Worm (Caenorhabditis elegans) whole organism, late embryonic: ENCODE results near the gene peb-1.
A peak's percentile ranks its signal among the peaks of the same experiment; 100 is the strongest.

ENCODE experiments used
- C38D4.7 ChIP-seq: fragments of 200-800 bp; sonication (Bioruptor generic); optimal IDR thresholded peaks from 2 replicates; lab custom pipeline; 2018; ENCODE audit warnings: mild to moderate bottlenecking, missing genetic modification characterization, moderate library complexity, missing compliant biosample characterization
- F13H6.1 ChIP-seq: sonication (generic microtip); optimal IDR thresholded peaks from 2 replicates; lab custom pipeline; 2016; ENCODE audit warnings: missing genetic modification characterization, missing compliant biosample characterization
- K09A11.1 ChIP-seq: sonication (generic microtip); optimal IDR thresholded peaks from 2 replicates; lab custom pipeline; 2017; ENCODE audit warnings: antibody characterized with exemption, mild to moderate bottlenecking, missing genetic modification characterization, missing compliant biosample characterization; ENCODE audit not compliant: insufficient read depth
- T23F11.4 ChIP-seq: fragments of 200-800 bp; sonication (Bioruptor generic); optimal IDR thresholded peaks from 2 replicates; lab custom pipeline; 2018; ENCODE audit warnings: mild to moderate bottlenecking, missing genetic modification characterization, missing compliant biosample characterization
- Y22D7AL.16 ChIP-seq: sonication (generic microtip); optimal IDR thresholded peaks from 2 replicates; lab custom pipeline; 2016; ENCODE audit warnings: missing genetic modification characterization, missing compliant biosample characterization
- ahr-1 ChIP-seq: sonication (generic microtip); optimal IDR thresholded peaks from 2 replicates; lab custom pipeline; 2016; ENCODE audit warnings: missing genetic modification characterization, missing compliant biosample characterization
- ama-1 ChIP-seq: fragments of 150-350 bp; optimal IDR thresholded peaks from 2 replicates; lab custom pipeline; 2014
- ceh-14 ChIP-seq: sonication (generic microtip); optimal IDR thresholded peaks from 2 replicates; lab custom pipeline; 2016; ENCODE audit warnings: missing genotype, missing genetic modification characterization, missing compliant biosample characterization
- ceh-2 ChIP-seq: sonication (generic microtip); optimal IDR thresholded peaks from 2 replicates; lab custom pipeline; 2016; ENCODE audit warnings: missing genotype, missing genetic modification characterization, missing compliant biosample characterization
- ceh-22 ChIP-seq: sonication (generic microtip); optimal IDR thresholded peaks from 2 replicates; lab custom pipeline; 2017; ENCODE audit warnings: missing biosample characterization, missing genetic modification characterization
- ceh-30 ChIP-seq: fragments of 150-350 bp; optimal IDR thresholded peaks from 2 replicates; lab custom pipeline; 2014; ENCODE audit warnings: missing biosample characterization, missing genetic modification characterization
- ceh-31 ChIP-seq: sonication (generic microtip); optimal IDR thresholded peaks from 2 replicates; lab custom pipeline; 2016; ENCODE audit warnings: missing genetic modification characterization, missing compliant biosample characterization
- che-1 ChIP-seq: sonication (generic microtip); optimal IDR thresholded peaks from 2 replicates; lab custom pipeline; 2016; ENCODE audit warnings: mild to moderate bottlenecking, missing genetic modification characterization, missing compliant biosample characterization
- dmd-4 ChIP-seq: sonication (generic microtip); optimal IDR thresholded peaks from 2 replicates; lab custom pipeline; 2016; ENCODE audit warnings: borderline replicate concordance, missing genetic modification characterization, missing compliant biosample characterization
- elt-2 ChIP-seq: sonication (generic microtip); optimal IDR thresholded peaks from 2 replicates; lab custom pipeline; 2016; ENCODE audit warnings: missing genetic modification reagents, missing genetic modification characterization, missing compliant biosample characterization
- elt-4 ChIP-seq: sonication (generic microtip); optimal IDR thresholded peaks from 2 replicates; lab custom pipeline; 2016; ENCODE audit warnings: missing genetic modification characterization, missing compliant biosample characterization
- fkh-6 ChIP-seq: sonication (generic microtip); optimal IDR thresholded peaks from 2 replicates; lab custom pipeline; 2016; ENCODE audit warnings: missing genetic modification characterization, missing compliant biosample characterization
- gmeb-2 ChIP-seq: sonication (generic microtip); optimal IDR thresholded peaks from 2 replicates; lab custom pipeline; 2016; ENCODE audit warnings: missing genetic modification characterization, inconsistent platforms, missing compliant biosample characterization
- hlh-8 ChIP-seq: sonication (generic microtip); optimal IDR thresholded peaks from 2 replicates; lab custom pipeline; 2016; ENCODE audit warnings: missing genotype, missing genetic modification characterization, missing compliant biosample characterization
- lim-6 ChIP-seq: sonication (generic microtip); optimal IDR thresholded peaks from 2 replicates; lab custom pipeline; 2016; ENCODE audit warnings: missing genetic modification characterization, missing compliant biosample characterization
- mec-3 ChIP-seq: sonication (generic microtip); optimal IDR thresholded peaks from 2 replicates; lab custom pipeline; 2016; ENCODE audit warnings: borderline replicate concordance, missing genetic modification characterization, missing compliant biosample characterization
- nhr-11 ChIP-seq: fragments of 150-350 bp; optimal IDR thresholded peaks from 2 replicates; lab custom pipeline; 2014; ENCODE audit warnings: missing biosample characterization, missing genetic modification characterization
- odd-2 ChIP-seq: sonication (generic microtip); optimal IDR thresholded peaks from 2 replicates; lab custom pipeline; 2017; ENCODE audit warnings: antibody characterized with exemption, mild to moderate bottlenecking, missing genetic modification characterization, missing compliant biosample characterization
- pax-1 ChIP-seq: fragments of 150-350 bp; optimal IDR thresholded peaks from 2 replicates; lab custom pipeline; 2014; ENCODE audit warnings: missing biosample characterization, missing genetic modification characterization
- pha-2 ChIP-seq: sonication (generic microtip); optimal IDR thresholded peaks from 2 replicates; lab custom pipeline; 2017; ENCODE audit warnings: mild to moderate bottlenecking, missing genetic modification characterization, missing compliant biosample characterization
- pqm-1 ChIP-seq: sonication (generic microtip); optimal IDR thresholded peaks from 2 replicates; lab custom pipeline; 2016; ENCODE audit warnings: missing genetic modification characterization, missing compliant biosample characterization
- ref-2 ChIP-seq: sonication (generic microtip); optimal IDR thresholded peaks from 2 replicates; lab custom pipeline; 2016; ENCODE audit warnings: missing genetic modification characterization, missing compliant biosample characterization
- rnt-1 ChIP-seq: sonication (generic microtip); optimal IDR thresholded peaks from 2 replicates; lab custom pipeline; 2016; ENCODE audit warnings: missing genetic modification characterization, missing compliant biosample characterization
- sox-4 ChIP-seq: sonication (generic microtip); optimal IDR thresholded peaks from 2 replicates; lab custom pipeline; 2017; ENCODE audit warnings: mild to moderate bottlenecking, missing genetic modification characterization, inconsistent platforms, missing compliant biosample characterization
- tbx-7 ChIP-seq: sonication (generic microtip); optimal IDR thresholded peaks from 2 replicates; lab custom pipeline; 2016; ENCODE audit warnings: missing genotype, missing genetic modification characterization, missing compliant biosample characterization
- ttx-3 ChIP-seq: sonication (generic microtip); optimal IDR thresholded peaks from 2 replicates; lab custom pipeline; 2016; ENCODE audit warnings: missing genetic modification reagents, missing genetic modification characterization, missing compliant biosample characterization
- unc-3 ChIP-seq, 2 experiments: fragments of 200-800 bp in 1 of 2; sonication (Bioruptor generic) in 1 of 2; sonication (generic microtip) in 1 of 2; conservative IDR thresholded peaks in 1 of 2; optimal IDR thresholded peaks in 1 of 2; 2 replicates each; pipeline versions ENCODE4 v1.3.6 to Lab custom; 2016 to 2022; ENCODE audit warnings: missing compliant biosample characterization in 2 of 2, missing genetic modification characterization in 2 of 2, missing genetic modification reagents in 1 of 2
- unc-42 ChIP-seq: sonication (generic microtip); optimal IDR thresholded peaks from 2 replicates; lab custom pipeline; 2016; ENCODE audit warnings: missing genotype, missing genetic modification characterization, missing compliant biosample characterization
- unc-86 ChIP-seq: sonication (generic microtip); optimal IDR thresholded peaks from 2 replicates; lab custom pipeline; 2016; ENCODE audit warnings: missing genetic modification characterization, missing compliant biosample characterization
- ztf-16 ChIP-seq: sonication (generic microtip); optimal IDR thresholded peaks from 2 replicates; lab custom pipeline; 2017; ENCODE audit warnings: missing genetic modification characterization, missing compliant biosample characterization

The peb-1 gene

DNA sequence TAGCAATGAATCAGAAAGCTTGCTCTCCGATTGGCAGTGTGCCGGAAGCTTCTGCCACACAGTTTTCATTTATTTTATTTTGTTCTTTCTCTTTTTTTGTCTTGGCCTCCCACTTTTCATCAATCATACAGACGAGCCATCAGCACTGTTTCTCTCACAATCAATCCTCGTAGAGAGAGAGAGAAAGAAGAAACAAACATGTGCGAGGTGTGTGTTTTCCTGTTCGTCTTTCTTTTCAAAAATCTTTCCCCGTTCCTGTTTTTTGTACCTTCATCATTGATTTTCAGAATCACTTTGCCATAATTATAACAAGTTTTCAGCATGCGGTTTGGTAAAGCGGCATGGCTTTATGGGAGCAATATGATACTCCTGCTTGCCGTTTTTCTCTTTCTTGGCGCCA, 11.7 kb upstream of the peb-1 start, which contains the start of gene T24C12.1:
T24C12.1 (plus strand) TSS at position 301 of the 400 bp plus-strand sequence.
- TF ChIP-seq che-1 (tag; lab: Kevin White, UChicago) (no peak), unc-3 (GFP tag; conservative IDR thresholded peaks at IDR 0.05; lab: Robert Waterston, UW) (no peak), unc-3 (tag; optimal IDR thresholded peaks at IDR 0.05; lab: Kevin White, UChicago) (no peak), unc-86 (tag; lab: Kevin White, UChicago) (no peak), ahr-1 (no peak), sox-4 (tag; lab: Kevin White, UChicago) (no peak), pha-2 (tag; lab: Kevin White, UChicago) (no peak), Y22D7AL.16 (no peak), rnt-1 (tag; lab: Kevin White, UChicago) (no peak), pqm-1 (tag; lab: Kevin White, UChicago) (no peak), ceh-30 (no peak), ttx-3 (no peak), unc-42 (no peak), dmd-4 (tag; lab: Kevin White, UChicago) (no peak), ceh-31 (tag; lab: Kevin White, UChicago) (no peak), ama-1 (no peak), ceh-14 (tag; lab: Kevin White, UChicago) (no peak), pax-1 (no peak)
- TF ChIP-seq, all 69 proteins: peak for 0

DNA sequence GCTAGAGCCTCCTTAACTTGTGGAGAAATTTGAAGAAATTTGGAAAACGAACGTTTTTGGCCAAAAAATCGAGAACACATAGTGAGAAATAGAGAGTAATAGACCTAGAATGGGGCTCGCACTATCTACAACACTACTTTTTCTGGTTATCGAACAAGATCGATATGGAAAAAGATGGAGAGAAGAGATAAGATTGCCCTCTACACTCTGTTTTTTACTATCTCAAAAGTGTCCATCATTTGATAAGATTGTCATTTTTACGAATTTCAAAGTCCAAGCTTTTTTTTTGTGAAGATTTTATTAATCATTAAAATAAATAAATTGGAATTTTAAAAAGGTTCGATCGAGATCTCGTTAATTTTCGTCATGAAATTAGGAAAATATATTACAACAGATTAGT, 7.1 kb upstream of the peb-1 start, which contains the start of gene T24C12.3:
T24C12.3 (minus strand) TSS at position 134 of the 400 bp plus-strand sequence.
- TF ChIP-seq fkh-6 (tag; lab: Kevin White, UChicago): no peak
- TF ChIP-seq elt-2 (tag; lab: Kevin White, UChicago): peak; percentile 97

DNA sequence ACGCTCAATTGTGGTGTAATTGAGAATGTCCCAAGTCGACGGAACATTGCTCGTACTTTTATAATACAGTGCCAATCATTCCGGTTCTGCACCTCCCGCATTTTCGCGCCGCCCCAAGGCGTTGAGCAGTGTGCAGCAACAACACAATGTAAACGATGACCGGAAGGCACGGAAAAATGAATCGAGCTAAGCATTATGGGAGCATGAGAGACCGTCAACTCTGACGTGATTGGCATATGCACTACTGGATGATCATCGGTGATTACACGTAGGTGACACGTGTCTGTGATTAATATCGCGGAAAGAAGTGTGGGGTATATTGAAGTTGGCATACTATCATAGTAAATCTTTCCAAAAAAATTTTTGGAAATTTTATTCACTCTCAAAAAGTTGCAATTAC, 5.9 kb upstream of the peb-1 start, which contains the start of gene T24C12.4:
T24C12.4 (minus strand) TSS at position 101 of the 400 bp plus-strand sequence.
- no peak for TF ChIP-seq ceh-30
- TF ChIP-seq unc-42: no peak
- TF ChIP-seq ceh-22 (tag; lab: Kevin White, UChicago): no peak
- TF ChIP-seq ceh-2: no peak

DNA sequence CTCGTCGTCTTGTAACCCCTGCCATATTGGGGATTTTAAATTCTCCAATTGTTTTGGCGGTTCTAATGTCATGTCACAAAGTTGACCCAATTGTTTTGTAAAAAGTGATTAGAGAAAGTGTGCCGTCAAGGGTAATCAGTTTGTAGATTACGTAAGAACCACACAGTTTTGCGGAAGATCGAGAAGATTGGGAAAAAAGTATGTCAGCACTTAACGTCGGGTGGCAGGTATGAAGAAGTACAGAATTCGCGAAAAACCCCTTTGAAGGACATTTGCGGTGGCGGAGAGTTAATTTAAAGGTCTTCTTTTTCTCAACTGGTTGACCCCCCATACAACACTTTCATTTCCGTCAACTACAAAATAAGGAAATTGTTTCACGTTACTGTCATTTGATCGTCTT, 2.5 kb upstream of the peb-1 start:
- TF ChIP-seq mec-3 (tag; lab: Kevin White, UChicago) (no peak), T23F11.4 (no peak), elt-4 (tag; lab: Kevin White, UChicago) (no peak), ama-1 (no peak), ceh-22 (tag; lab: Kevin White, UChicago) (no peak), tbx-7 (tag; lab: Kevin White, UChicago) (no peak), gmeb-2 (tag; lab: Kevin White, UChicago) (no peak), odd-2 (no peak), ceh-30 (no peak), nhr-11 (tag; lab: Kevin White, UChicago) (no peak), C38D4.7 (no peak), fkh-6 (tag; lab: Kevin White, UChicago) (no peak), F13H6.1 (no peak), hlh-8 (tag; lab: Kevin White, UChicago) (no peak), lim-6 (tag; lab: Kevin White, UChicago) (no peak), ztf-16 (tag; lab: Kevin White, UChicago) (no peak), ceh-31 (tag; lab: Kevin White, UChicago) (no peak), ref-2 (no peak)
- TF ChIP-seq, all 69 proteins: peak for 0

DNA sequence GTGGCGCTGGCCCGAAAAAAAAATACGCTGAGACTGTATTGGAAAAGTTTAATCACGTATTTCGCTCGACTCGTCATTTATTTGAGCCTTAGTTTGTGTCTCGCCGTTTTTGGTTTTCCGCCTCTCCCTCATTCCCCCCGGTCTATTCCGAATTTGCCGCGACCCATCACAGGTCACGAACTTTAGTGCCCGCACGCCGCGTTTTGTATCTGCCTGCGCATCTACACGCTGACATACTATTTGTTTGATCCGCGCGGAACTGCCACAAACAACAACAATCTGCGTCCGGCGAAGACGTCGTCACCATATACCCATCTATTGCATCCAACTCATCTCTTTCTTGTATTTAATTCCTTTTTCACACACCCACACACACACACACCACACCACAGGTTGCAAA, 687 bp upstream of the peb-1 start:
- TF ChIP-seq K09A11.1: no peak
